Worm (Caenorhabditis elegans) whole organism, L2 larva: ENCODE results near the gene C14C6.3.

Experiments
- C34F6.9 ChIP-seq: fragments of 150-350 bp; optimal IDR thresholded peaks from 2 replicates; lab custom pipeline; 2014; ENCODE audit warnings: missing biosample characterization, missing genetic modification characterization
- F13H6.1 ChIP-seq: sonication (generic microtip); optimal IDR thresholded peaks from 2 replicates; lab custom pipeline; 2016; ENCODE audit warnings: missing genetic modification characterization, missing compliant biosample characterization
- Y55F3AM.14 ChIP-seq: fragments of 200-800 bp; sonication (Bioruptor generic); optimal IDR thresholded peaks from 2 replicates; lab custom pipeline; 2018; ENCODE audit warnings: mild to moderate bottlenecking, missing genetic modification characterization, missing compliant biosample characterization
- alr-1 ChIP-seq: fragments of 150-350 bp; optimal IDR thresholded peaks from 2 replicates; lab custom pipeline; 2014; ENCODE audit warnings: missing biosample characterization, missing genetic modification characterization
- aly-2 ChIP-seq: fragments of 150-350 bp; optimal IDR thresholded peaks from 2 replicates; lab custom pipeline; 2014; ENCODE audit warnings: missing biosample characterization, missing genetic modification characterization
- ama-1 ChIP-seq: fragments of 150-350 bp; optimal IDR thresholded peaks from 2 replicates; lab custom pipeline; 2018; ENCODE audit warnings: inconsistent platforms
- blmp-1 ChIP-seq: sonication (generic microtip); optimal IDR thresholded peaks from 2 replicates; lab custom pipeline; 2017; ENCODE audit warnings: missing genetic modification characterization, mild to moderate bottlenecking, missing compliant biosample characterization, antibody characterized with exemption, moderate library complexity; ENCODE audit not compliant: insufficient read depth
- ceh-82 ChIP-seq: fragments of 150-350 bp; optimal IDR thresholded peaks from 2 replicates; lab custom pipeline; 2014; ENCODE audit warnings: missing biosample characterization, missing genetic modification characterization
- crh-2 ChIP-seq: sonication (generic microtip); optimal IDR thresholded peaks from 2 replicates; lab custom pipeline; 2017; ENCODE audit warnings: missing biosample characterization, missing genetic modification characterization
- dmd-4 ChIP-seq: sonication (generic microtip); optimal IDR thresholded peaks from 2 replicates; lab custom pipeline; 2017; ENCODE audit warnings: missing biosample characterization, missing genetic modification characterization
- egl-27 ChIP-seq: sonication (generic microtip); optimal IDR thresholded peaks from 3 replicates; lab custom pipeline; 2017; ENCODE audit warnings: missing biosample characterization, missing genetic modification reagents, missing genetic modification characterization
- elt-1 ChIP-seq: fragments of 150-350 bp; optimal IDR thresholded peaks from 2 replicates; lab custom pipeline; 2014; ENCODE audit warnings: missing biosample characterization, missing genetic modification characterization
- fos-1 ChIP-seq: fragments of 150-350 bp; optimal IDR thresholded peaks from 2 replicates; lab custom pipeline; 2014; ENCODE audit warnings: missing biosample characterization, missing genetic modification characterization
- gmeb-1 ChIP-seq: fragments of 150-350 bp; optimal IDR thresholded peaks from 2 replicates; lab custom pipeline; 2014; ENCODE audit warnings: missing biosample characterization, missing genetic modification characterization
- lin-13 ChIP-seq: fragments of 150-350 bp; optimal IDR thresholded peaks from 2 replicates; lab custom pipeline; 2014; ENCODE audit warnings: missing biosample characterization, missing genetic modification reagents, missing genetic modification characterization
- lin-39 ChIP-seq: fragments of 150-350 bp; optimal IDR thresholded peaks from 2 replicates; lab custom pipeline; 2014; ENCODE audit warnings: missing biosample characterization, missing genetic modification reagents, missing genetic modification characterization
- lsy-2 ChIP-seq, 2 experiments: fragments of 150-350 bp in 1 of 2; sonication (generic microtip) in 1 of 2; optimal IDR thresholded peaks; 2 replicates each; lab custom pipeline; 2014 to 2017; ENCODE audit warnings: missing biosample characterization in 2 of 2, missing genetic modification characterization in 2 of 2
- mab-5 ChIP-seq: fragments of 150-350 bp; optimal IDR thresholded peaks from 2 replicates; lab custom pipeline; 2014; ENCODE audit warnings: missing biosample characterization, missing genetic modification characterization
- mbf-1 ChIP-seq: sonication (generic microtip); optimal IDR thresholded peaks from 2 replicates; lab custom pipeline; 2017; ENCODE audit warnings: missing biosample characterization, missing genetic modification characterization
- mdl-1 ChIP-seq, 2 experiments: fragments of 150-350 bp in 1 of 2; sonication (generic microtip) in 1 of 2; optimal IDR thresholded peaks; 2 replicates each; lab custom pipeline; 2017; ENCODE audit warnings: missing biosample characterization in 2 of 2, missing genetic modification characterization in 2 of 2
- nhr-10 ChIP-seq: sonication (generic microtip); optimal IDR thresholded peaks from 2 replicates; lab custom pipeline; 2017; ENCODE audit warnings: missing biosample characterization, missing genetic modification characterization
- nhr-129 ChIP-seq: fragments of 150-350 bp; optimal IDR thresholded peaks from 2 replicates; lab custom pipeline; 2014; ENCODE audit warnings: missing biosample characterization, missing genetic modification characterization
- nhr-21 ChIP-seq: fragments of 150-350 bp; optimal IDR thresholded peaks from 2 replicates; lab custom pipeline; 2014; ENCODE audit warnings: missing biosample characterization, missing genetic modification characterization
- nhr-23 ChIP-seq: fragments of 150-350 bp; optimal IDR thresholded peaks from 2 replicates; lab custom pipeline; 2014; ENCODE audit warnings: missing biosample characterization, missing genetic modification reagents, missing genetic modification characterization
- nhr-237 ChIP-seq: fragments of 150-350 bp; optimal IDR thresholded peaks from 2 replicates; lab custom pipeline; 2014; ENCODE audit warnings: missing biosample characterization, missing genetic modification characterization
- nhr-25 ChIP-seq: fragments of 150-350 bp; sonication (generic microtip); optimal IDR thresholded peaks from 3 replicates; lab custom pipeline; 2014; ENCODE audit warnings: missing biosample characterization, missing genetic modification characterization
- peb-1 ChIP-seq: fragments of 150-350 bp; optimal IDR thresholded peaks from 2 replicates; lab custom pipeline; 2014; ENCODE audit warnings: missing biosample characterization, missing genetic modification characterization
- skn-1 ChIP-seq: sonication (generic microtip); optimal IDR thresholded peaks from 2 replicates; lab custom pipeline; 2017; ENCODE audit warnings: missing biosample characterization, missing genetic modification characterization
- sma-3 ChIP-seq: sonication (generic microtip); optimal IDR thresholded peaks from 2 replicates; lab custom pipeline; 2016; ENCODE audit warnings: missing genetic modification reagents, missing genetic modification characterization, missing compliant biosample characterization
- sma-9 ChIP-seq, 2 experiments: fragments of 150-350 bp in 1 of 2; sonication (generic microtip) in 1 of 2; optimal IDR thresholded peaks; 2 replicates each; lab custom pipeline; 2014 to 2016; ENCODE audit warnings: missing genetic modification characterization in 2 of 2, mild to moderate bottlenecking in 1 of 2, missing biosample characterization in 1 of 2, missing compliant biosample characterization in 1 of 2, missing genetic modification reagents in 1 of 2, moderate library complexity in 1 of 2
- unc-39 ChIP-seq: fragments of 150-350 bp; optimal IDR thresholded peaks from 2 replicates; lab custom pipeline; 2014; ENCODE audit warnings: missing biosample characterization, missing genetic modification characterization
- unc-62 ChIP-seq: fragments of 150-350 bp; optimal IDR thresholded peaks from 2 replicates; lab custom pipeline; 2014; ENCODE audit warnings: missing biosample characterization, missing genetic modification reagents, missing genetic modification characterization
- zag-1 ChIP-seq: fragments of 150-350 bp; optimal IDR thresholded peaks from 2 replicates; lab custom pipeline; 2014; ENCODE audit warnings: missing biosample characterization, missing genetic modification characterization
- ztf-1 ChIP-seq: fragments of 200-800 bp; sonication (Bioruptor generic); conservative IDR thresholded peaks from 2 replicates; pipeline ENCODE4 v1.3.6; 2022; ENCODE audit warnings: missing genetic modification characterization, missing compliant biosample characterization
- ztf-11 ChIP-seq: sonication (generic microtip); optimal IDR thresholded peaks from 2 replicates; lab custom pipeline; 2017; ENCODE audit warnings: missing biosample characterization, missing genetic modification characterization
- ztf-4 ChIP-seq: fragments of 150-350 bp; optimal IDR thresholded peaks from 2 replicates; lab custom pipeline; 2014; ENCODE audit warnings: missing biosample characterization, missing genetic modification characterization

The C14C6.3 gene

ce11 chrV:502803-503273, 40.4 kb upstream of the C14C6.3 start, which contains the start of gene T01G6.10:
Gene T01G6.10 (minus strand): TSS chrV:503223.
- TF ChIP-seq fos-1 (tag; lab: Kevin White, UChicago), result no peak
- TF ChIP-seq ztf-1 (GFP tag; lab: Robert Waterston, UW), result no peak
- no peak for TF ChIP-seq Y55F3AM.14 (GFP tag; lab: Kevin White, UChicago)
- no peak for TF ChIP-seq nhr-21
- TF ChIP-seq ama-1 (lab: Kevin White, UChicago), result no peak
- no peak for TF ChIP-seq skn-1 (tag; lab: Kevin White, UChicago)
- no peak for TF ChIP-seq C34F6.9 (tag; lab: Kevin White, UChicago)
- no peak for TF ChIP-seq ztf-11 (tag; lab: Kevin White, UChicago)
- TF ChIP-seq blmp-1 (tag; lab: Kevin White, UChicago), result no peak
- no peak for TF ChIP-seq unc-62 (GFP tag; lab: Kevin White, UChicago)
- no peak for TF ChIP-seq egl-27 (tag; lab: Kevin White, UChicago)
- no peak for TF ChIP-seq mab-5 (tag; lab: Kevin White, UChicago)
- no peak for TF ChIP-seq lsy-2 (tag; optimal IDR thresholded peaks at IDR 0.05; lab: Kevin White, UChicago)
- no peak for TF ChIP-seq elt-1 (tag; lab: Kevin White, UChicago)

- TF ChIP-seq dmd-4 (tag; lab: Kevin White, UChicago) (no peak), elt-1 (tag; lab: Kevin White, UChicago) (no peak), ama-1 (lab: Kevin White, UChicago) (no peak), skn-1 (tag; lab: Kevin White, UChicago) (no peak), nhr-129 (tag; lab: Kevin White, UChicago) (no peak), ztf-11 (tag; lab: Kevin White, UChicago) (no peak), mbf-1 (tag; lab: Kevin White, UChicago) (no peak), mdl-1 (tag; optimal IDR thresholded peaks at IDR 0.05; lab: Kevin White, UChicago) (no peak), F13H6.1 (tag; lab: Kevin White, UChicago) (no peak), mab-5 (tag; lab: Kevin White, UChicago) (no peak), crh-2 (no peak), sma-3 (GFP tag; lab: Kevin White, UChicago) (no peak), ceh-82 (tag; lab: Kevin White, UChicago) (no peak), C34F6.9 (tag; lab: Kevin White, UChicago) (no peak), gmeb-1 (tag; lab: Kevin White, UChicago) (no peak), aly-2 (tag; lab: Kevin White, UChicago) (no peak), fos-1 (tag; lab: Kevin White, UChicago) (no peak)
These were observed 39.5 kb upstream of the C14C6.3 start, which contains the start of gene srlf-35 for ce11 chrV:503728-504127. Gene srlf-35 (plus strand): TSS chrV:504028.

DNA sequence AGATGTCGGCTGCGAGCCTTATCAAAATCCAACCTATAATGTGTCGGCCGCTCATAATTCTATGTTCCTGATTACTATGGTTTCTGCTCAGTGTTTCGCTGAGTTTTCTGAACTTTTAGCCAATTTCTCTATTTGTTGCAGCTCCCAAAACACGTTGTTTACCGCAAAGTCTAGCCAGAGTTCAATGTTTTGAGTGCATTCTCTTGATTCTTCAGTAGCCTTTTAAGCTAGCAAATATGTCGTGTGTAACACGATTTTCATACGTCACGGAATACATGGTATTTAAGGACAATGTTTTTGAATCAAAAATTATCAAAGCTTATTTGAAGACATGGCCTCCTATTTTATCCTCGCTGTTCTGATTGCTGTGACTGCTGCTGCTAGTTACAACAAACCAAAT, 38.1 kb upstream of the C14C6.3 start, which contains the start of gene srlf-19:
srlf-19 (plus strand) TSS at position 301 of the 400 bp plus-strand sequence.
- TF ChIP-seq mab-5 (tag; lab: Kevin White, UChicago) (no peak), alr-1 (tag; lab: Kevin White, UChicago) (no peak), sma-9 (GFP tag; optimal IDR thresholded peaks at IDR 0.05; lab: Kevin White, UChicago) (no peak), sma-9 (tag; optimal IDR thresholded peaks at IDR 0.05; lab: Kevin White, UChicago) (no peak), nhr-23 (no peak), crh-2 (no peak), sma-3 (GFP tag; lab: Kevin White, UChicago) (no peak), elt-1 (tag; lab: Kevin White, UChicago) (no peak), nhr-25 (no peak), ztf-1 (GFP tag; lab: Robert Waterston, UW) (no peak), nhr-10 (no peak), nhr-21 (no peak)

ce11 chrV:512420-512819, 30.8 kb upstream of the C14C6.3 start, which contains the start of gene srh-37:
Gene srh-37 (minus strand): TSS chrV:512520.
- TF ChIP-seq zag-1 (tag; lab: Kevin White, UChicago), result no peak
- TF ChIP-seq egl-27 (tag; lab: Kevin White, UChicago), result no peak
- TF ChIP-seq, all 48 proteins: peak for 0

DNA sequence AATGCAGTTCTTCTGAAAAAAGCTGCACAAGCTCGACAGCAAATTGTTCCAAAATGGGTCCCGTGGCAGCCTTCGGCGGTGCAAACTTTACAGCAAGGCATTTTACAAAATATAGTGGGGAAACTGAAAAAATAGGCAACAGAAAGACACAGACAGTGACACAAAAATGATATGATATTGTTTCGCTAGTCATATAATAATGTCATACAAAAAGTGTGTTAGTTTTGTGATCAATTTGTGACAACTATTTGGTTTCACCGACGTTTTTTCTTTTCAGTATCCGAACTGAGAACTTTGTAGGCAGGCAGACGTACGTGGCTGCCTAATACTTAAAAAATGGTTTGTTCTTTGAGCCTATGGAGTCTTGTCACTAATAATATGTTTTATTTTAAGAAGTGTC, 23.8 kb upstream of the C14C6.3 start, which contains the start of gene nhr-210:
nhr-210 (minus strand) TSS at position 101 of the 400 bp plus-strand sequence.
- TF ChIP-seq dmd-4 (tag; lab: Kevin White, UChicago), result no peak
- no peak for TF ChIP-seq unc-39 (tag; lab: Kevin White, UChicago)
- no peak for TF ChIP-seq nhr-237
- TF ChIP-seq nhr-129 (tag; lab: Kevin White, UChicago), result no peak
- no peak for TF ChIP-seq peb-1 (tag; lab: Kevin White, UChicago)
- TF ChIP-seq lin-39 (tag; lab: Kevin White, UChicago), result no peak
- TF ChIP-seq ztf-4, result no peak
- no peak for TF ChIP-seq nhr-25
- TF ChIP-seq lin-13 (GFP tag; lab: Kevin White, UChicago), result no peak
- TF ChIP-seq lsy-2 (tag; optimal IDR thresholded peaks at IDR 0.05; lab: Kevin White, UChicago), result no peak
- no peak for TF ChIP-seq crh-2
- TF ChIP-seq ceh-82 (tag; lab: Kevin White, UChicago), result no peak
- TF ChIP-seq ztf-1 (GFP tag; lab: Robert Waterston, UW), result no peak
- TF ChIP-seq C34F6.9 (tag; lab: Kevin White, UChicago), result no peak
